Worm (Caenorhabditis elegans) whole organism, L4 larva: ENCODE results near the gene C50E10.1.

Source experiments
- Y5F2A.4 ChIP-seq: fragments of 200-800 bp; sonication (Bioruptor generic); optimal IDR thresholded peaks from 2 replicates; lab custom pipeline; 2018; ENCODE audit warnings: mild to moderate bottlenecking, missing genetic modification characterization, missing compliant biosample characterization
- ama-1 ChIP-seq: fragments of 150-350 bp; optimal IDR thresholded peaks from 2 replicates; lab custom pipeline; 2014; ENCODE audit warnings: inconsistent platforms, mixed read lengths
- nhr-111 ChIP-seq: fragments of 200-800 bp; sonication (Bioruptor generic); optimal IDR thresholded peaks from 2 replicates; lab custom pipeline; 2018; ENCODE audit warnings: mild to moderate bottlenecking, missing genetic modification characterization, missing compliant biosample characterization
- nhr-41 ChIP-seq: fragments of 200-800 bp; sonication (Bioruptor generic); IDR thresholded peaks from 2 replicates; pipeline ENCODE4 v1.3.6; 2022; ENCODE audit warnings: missing genetic modification reagents, missing genetic modification characterization, missing compliant biosample characterization
- nhr-77 ChIP-seq: fragments of 150-350 bp; optimal IDR thresholded peaks from 2 replicates; lab custom pipeline; 2014; ENCODE audit warnings: missing biosample characterization, missing genetic modification characterization
- pha-4 ChIP-seq, 2 experiments: fragments of 150-350 bp in 1 of 2; fragments of 200-800 bp in 1 of 2; sonication (Bioruptor generic) in 1 of 2; IDR thresholded peaks in 1 of 2; optimal IDR thresholded peaks in 1 of 2; 2 replicates each; pipeline versions ENCODE4 v1.3.6 to Lab custom; 2014 to 2022; ENCODE audit warnings: missing genetic modification characterization in 2 of 2, missing genetic modification reagents in 2 of 2, missing biosample characterization in 1 of 2, missing compliant biosample characterization in 1 of 2
- php-3 ChIP-seq: fragments of 200-800 bp; sonication (Bioruptor generic); IDR thresholded peaks from 2 replicates; pipeline ENCODE4 v1.3.6; 2022; ENCODE audit warnings: missing genetic modification reagents, missing genetic modification characterization, missing compliant biosample characterization
- ztf-11 ChIP-seq: fragments of 150-350 bp; optimal IDR thresholded peaks from 2 replicates; lab custom pipeline; 2014; ENCODE audit warnings: missing biosample characterization, missing genetic modification characterization

DNA sequence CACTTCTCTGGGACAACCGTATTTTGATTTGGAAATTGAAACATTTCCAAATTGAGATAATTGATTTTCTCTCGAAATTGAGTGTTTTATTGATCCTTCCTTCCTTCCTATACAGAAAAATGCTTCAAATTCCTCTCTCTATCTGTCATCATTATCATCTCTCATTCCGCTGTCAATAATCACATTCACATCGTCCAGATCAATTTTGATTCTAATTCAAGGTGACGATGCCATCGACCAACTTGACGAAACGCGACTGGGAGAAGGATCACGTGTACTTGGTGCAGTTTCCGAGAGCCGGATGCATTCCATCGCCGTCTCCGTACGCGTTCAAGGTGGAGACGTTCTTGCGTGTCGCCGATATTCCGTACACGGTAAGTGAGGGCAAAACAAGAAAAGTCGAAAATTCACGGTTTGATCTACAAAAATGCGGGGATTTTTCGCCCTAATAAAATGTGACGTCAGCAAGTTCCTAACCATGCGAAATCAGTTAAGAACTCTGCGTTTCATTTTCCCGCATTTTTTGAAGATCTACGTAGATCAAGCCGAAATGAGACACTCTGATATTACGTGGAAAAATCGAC is 38.2 kb downstream of the C50E10.1 start, which contains the start of gene faxc-1:
- TF ChIP-seq nhr-111 (no peak), pha-4 (GFP tag; IDR thresholded peaks at IDR 0.05; lab: Robert Waterston, UW) (no peak), pha-4 (tag; optimal IDR thresholded peaks at IDR 0.05; lab: Kevin White, UChicago) (no peak), nhr-77 (tag; lab: Kevin White, UChicago) (no peak), nhr-41 (GFP tag; lab: Robert Waterston, UW) (no peak), php-3 (GFP tag; lab: Robert Waterston, UW) (no peak), Y5F2A.4 (GFP tag; lab: Kevin White, UChicago) (no peak), ama-1 (lab: Kevin White, UChicago) (no peak), ztf-11 (tag; lab: Kevin White, UChicago) (no peak)
